Worm (Caenorhabditis elegans): ENCODE data around the gene unc-86.
A peak's percentile ranks its signal among the peaks of the same experiment; 100 is the strongest.

Gene unc-86

ce11 chrIII:8201760-8202159 lies 14.4 kb downstream of the unc-86 start (continued):
- TF ChIP-seq ceh-14 (tag; optimal IDR thresholded peaks at IDR 0.05): peak; percentile 33

- TF ChIP-seq pax-1 (tag; optimal IDR thresholded peaks at IDR 0.05) (no peak), T23F11.4 (GFP tag; optimal IDR thresholded peaks at IDR 0.05) (no peak), fax-1 (tag; optimal IDR thresholded peaks at IDR 0.05) (no peak)
These were observed 15.0 kb downstream of the unc-86 start, which contains the start of gene unc-36 for ce11 chrIII:8201117-8201516. TSS of gene unc-36 (minus strand) at chrIII:8201217.

- no peak for TF ChIP-seq ceh-2 (tag; optimal IDR thresholded peaks at IDR 0.05)
- no peak for TF ChIP-seq fax-1 (tag; optimal IDR thresholded peaks at IDR 0.05)
These were observed 17.1 kb downstream of the unc-86 start for ce11 chrIII:8199060-8199459.

ce11 chrIII:8191695-8192094 lies 24.4 kb downstream of the unc-86 start, which contains the start of gene C50C3.1:
TSS of gene C50C3.1 (plus strand) at chrIII:8191995.
- TF ChIP-seq fkh-6 (tag; optimal IDR thresholded peaks at IDR 0.05) (no peak), lim-6 (tag; optimal IDR thresholded peaks at IDR 0.05) (no peak), sox-4 (tag; optimal IDR thresholded peaks at IDR 0.05) (no peak), tbx-2 (tag; optimal IDR thresholded peaks at IDR 0.05) (no peak), che-1 (tag; optimal IDR thresholded peaks at IDR 0.05) (no peak), ttx-3 (tag; optimal IDR thresholded peaks at IDR 0.05) (no peak), ceh-48 (tag; optimal IDR thresholded peaks at IDR 0.05) (no peak), ceh-19 (GFP tag; optimal IDR thresholded peaks at IDR 0.05) (no peak), hlh-15 (tag; optimal IDR thresholded peaks at IDR 0.05) (no peak), gmeb-2 (tag; optimal IDR thresholded peaks at IDR 0.05) (no peak), ceh-9 (tag; optimal IDR thresholded peaks at IDR 0.05) (no peak), zip-5 (tag; optimal IDR thresholded peaks at IDR 0.05) (no peak), fkh-10 (GFP tag; optimal IDR thresholded peaks at IDR 0.05) (no peak)

ce11 chrIII:8190505-8190904 lies 25.6 kb downstream of the unc-86 start, which contains the start of gene C50C3.19:
TSS of gene C50C3.19 (plus strand) at chrIII:8190805.
- TF ChIP-seq ets-4 (tag; optimal IDR thresholded peaks at IDR 0.05) (no peak), F13H6.1 (tag; optimal IDR thresholded peaks at IDR 0.05) (no peak), unc-3 (GFP tag; conservative IDR thresholded peaks at IDR 0.05) (no peak), unc-3 (tag; optimal IDR thresholded peaks at IDR 0.05) (no peak), ahr-1 (tag; optimal IDR thresholded peaks at IDR 0.05) (no peak), syd-9 (tag; optimal IDR thresholded peaks at IDR 0.05) (no peak), nhr-11 (tag; optimal IDR thresholded peaks at IDR 0.05) (no peak), hlh-13 (GFP tag; optimal IDR thresholded peaks at IDR 0.05) (no peak), ceh-19 (GFP tag; optimal IDR thresholded peaks at IDR 0.05) (no peak), madf-2 (tag; optimal IDR thresholded peaks at IDR 0.05) (no peak), ceh-34 (tag; optimal IDR thresholded peaks at IDR 0.05) (no peak), K09A11.1 (tag; optimal IDR thresholded peaks at IDR 0.05; ENCODE audit: insufficient read depth) (no peak), eyg-1 (tag; optimal IDR thresholded peaks at IDR 0.05) (no peak), pqm-1 (tag; optimal IDR thresholded peaks at IDR 0.05) (no peak), hlh-8 (tag; optimal IDR thresholded peaks at IDR 0.05) (no peak), che-1 (tag; optimal IDR thresholded peaks at IDR 0.05) (no peak), ceh-22 (tag; optimal IDR thresholded peaks at IDR 0.05) (no peak), fkh-6 (tag; optimal IDR thresholded peaks at IDR 0.05) (no peak)

ce11 chrIII:8185130-8185529 lies 31.0 kb downstream of the unc-86 start:
- TF ChIP-seq ceh-48 (tag; optimal IDR thresholded peaks at IDR 0.05): no peak
- no peak for TF ChIP-seq nfya-1 (tag; optimal IDR thresholded peaks at IDR 0.05)
- TF ChIP-seq ceh-34 (tag; optimal IDR thresholded peaks at IDR 0.05): no peak
- TF ChIP-seq syd-9 (tag; optimal IDR thresholded peaks at IDR 0.05): no peak
- no peak for TF ChIP-seq npax-4 (tag; optimal IDR thresholded peaks at IDR 0.05)
- no peak for TF ChIP-seq F13H6.1 (tag; optimal IDR thresholded peaks at IDR 0.05)
- no peak for TF ChIP-seq odd-2 (tag; optimal IDR thresholded peaks at IDR 0.05)
- TF ChIP-seq hlh-13 (GFP tag; optimal IDR thresholded peaks at IDR 0.05): no peak
- TF ChIP-seq pha-2 (tag; optimal IDR thresholded peaks at IDR 0.05): no peak
- no peak for TF ChIP-seq K02D7.2 (tag; optimal IDR thresholded peaks at IDR 0.05)
- TF ChIP-seq unc-55 (GFP tag; optimal IDR thresholded peaks at IDR 0.05): no peak
- TF ChIP-seq pax-1 (tag; optimal IDR thresholded peaks at IDR 0.05): no peak
- TF ChIP-seq ztf-16 (tag; optimal IDR thresholded peaks at IDR 0.05): no peak
- no peak for TF ChIP-seq ceh-24 (tag; optimal IDR thresholded peaks at IDR 0.05)
- no peak for TF ChIP-seq pros-1 (tag; optimal IDR thresholded peaks at IDR 0.05)
- TF ChIP-seq ceh-45 (GFP tag; IDR thresholded peaks at IDR 0.05): no peak
- no peak for TF ChIP-seq pat-9 (tag; optimal IDR thresholded peaks at IDR 0.05)

All from whole organism, late embryonic.